Worm (Caenorhabditis elegans): ENCODE results near the gene mltn-10.

DNA sequence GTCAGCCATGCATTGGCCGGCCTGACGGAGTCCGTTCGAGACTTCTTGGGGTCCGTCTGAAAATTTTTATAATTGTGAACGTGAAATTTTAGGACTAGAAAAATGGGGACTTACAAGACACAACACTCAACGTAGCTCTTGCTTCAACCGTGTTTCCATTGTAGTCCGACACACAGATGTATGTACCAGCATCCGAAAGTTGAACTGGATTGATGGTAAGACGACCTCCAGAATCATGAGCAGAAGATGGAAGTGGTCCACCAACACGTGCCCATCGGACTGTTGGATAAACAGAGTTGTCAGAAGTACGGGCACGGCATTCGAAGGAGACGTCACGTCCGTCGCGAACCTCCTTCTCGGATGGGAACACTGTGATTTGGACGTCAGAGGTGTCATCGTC is 43.4 kb downstream of the mltn-10 start:
- TF ChIP-seq F49E8.2 (tag; optimal IDR thresholded peaks at IDR 0.05; ENCODE audit: borderline replicate concordance) (no peak), D1046.2 (GFP tag; IDR thresholded peaks at IDR 0.05) (no peak)

Measured in whole organism, L4 larva.